Fruit fly (Drosophila melanogaster): ENCODE results near the gene CG4440.

The CG4440 gene

dm6 chr2L:16286360-16287005, 43.2 kb upstream of the CG4440 start (continued):
- TF ChIP-seq CG31365 (tag; optimal IDR thresholded peaks at IDR 0.05) (peak; percentile 53), ems (GFP tag; optimal IDR thresholded peaks at IDR 0.05) (peak; percentile 21), CG8924 (tag; optimal IDR thresholded peaks at IDR 0.05) (peak; percentile 87), Xbp1 (GFP tag; optimal IDR thresholded peaks at IDR 0.05) (peak; percentile 79), CG10267 (tag; optimal IDR thresholded peaks at IDR 0.05) (peak; percentile 68), crc (GFP tag; optimal IDR thresholded peaks at IDR 0.05) (peak; percentile 69), Pdp1 (GFP tag; optimal IDR thresholded peaks at IDR 0.05) (peak in 1 of 2 experiments; percentile 69), tio (GFP tag; optimal IDR thresholded peaks at IDR 0.05) (peak; percentile 68), al (GFP tag; IDR thresholded peaks at IDR 0.05) (no peak), pfk (GFP tag; optimal IDR thresholded peaks at IDR 0.05) (peak; percentile 97), bsh (GFP tag; optimal IDR thresholded peaks at IDR 0.05) (peak; percentile 31 to 82), CG12071 (GFP tag; optimal IDR thresholded peaks at IDR 0.05) (peak; percentile 78), CG8290 (GFP tag; optimal IDR thresholded peaks at IDR 0.05) (peak; percentile 48), CG8290 (tag; optimal IDR thresholded peaks at IDR 0.05) (peak in 1 of 2 experiments; percentile 72), Poxn (GFP tag; IDR thresholded peaks at IDR 0.05) (no peak), chinmo (GFP tag; IDR thresholded peaks at IDR 0.05; ENCODE audit: partially characterized antibody) (no peak), CG2875 (GFP tag; optimal IDR thresholded peaks at IDR 0.05) (peak; percentile 59), phol (tag; optimal IDR thresholded peaks at IDR 0.05) (peak; percentile 93), slou (GFP tag; optimal IDR thresholded peaks at IDR 0.05) (peak; percentile 32), CG42726 (GFP tag; IDR thresholded peaks at IDR 0.05; ENCODE audit: partially characterized antibody) (no peak), Nf-YA (GFP tag; IDR thresholded peaks at IDR 0.05) (no peak), ato (GFP tag; IDR thresholded peaks at IDR 0.05; ENCODE audit: partially characterized antibody) (no peak), aop (GFP tag; IDR thresholded peaks at IDR 0.05) (no peak), CG13624 (GFP tag; optimal IDR thresholded peaks at IDR 0.05) (peak; percentile 73)

- TF ChIP-seq ken (GFP tag; IDR thresholded peaks at IDR 0.05) (no peak), CG31441 (GFP tag; IDR thresholded peaks at IDR 0.05) (no peak), CG9876 (GFP tag; optimal IDR thresholded peaks at IDR 0.05) (no peak), D (optimal IDR thresholded peaks at IDR 0.05) (peak; percentile 17), D (GFP tag; optimal IDR thresholded peaks at IDR 0.05) (no peak), Hmx (GFP tag; optimal IDR thresholded peaks at IDR 0.05) (no peak), CG17829 (tag; optimal IDR thresholded peaks at IDR 0.05) (no peak), dmrt11E (tag; optimal IDR thresholded peaks at IDR 0.05) (no peak), p53 (GFP tag; optimal IDR thresholded peaks at IDR 0.05) (peak; percentile 99), CG7271 (tag; optimal IDR thresholded peaks at IDR 0.05) (no peak), Optix (GFP tag; IDR thresholded peaks at IDR 0.05) (no peak), CG8359 (GFP tag; optimal IDR thresholded peaks at IDR 0.05; ENCODE audit: borderline replicate concordance) (peak; percentile 32), vvl (GFP tag; IDR thresholded peaks at IDR 0.05) (no peak), Dp (GFP tag; optimal IDR thresholded peaks at IDR 0.05) (no peak), gt (GFP tag; IDR thresholded peaks at IDR 0.05) (no peak), CG17568 (GFP tag; optimal IDR thresholded peaks at IDR 0.05) (no peak), CG15269 (tag; optimal IDR thresholded peaks at IDR 0.05) (no peak), CG8478 (optimal IDR thresholded peaks at IDR 0.05) (peak; percentile 43), fd96Cb (tag; optimal IDR thresholded peaks at IDR 0.05) (no peak), CG17385 (GFP tag; optimal IDR thresholded peaks at IDR 0.05) (no peak), kni (GFP tag; optimal IDR thresholded peaks at IDR 0.05) (peak; percentile 61), toy (GFP tag; IDR thresholded peaks at IDR 0.05) (no peak), CG2712 (tag; optimal IDR thresholded peaks at IDR 0.05) (no peak), crp (GFP tag; optimal IDR thresholded peaks at IDR 0.05) (peak; percentile 61 to 82), Bdp1 (GFP tag; optimal IDR thresholded peaks at IDR 0.05) (no peak), CG31365 (tag; optimal IDR thresholded peaks at IDR 0.05) (no peak), Dip3 (GFP tag; optimal IDR thresholded peaks at IDR 0.05) (no peak)
Observed at dm6 chr2L:16287006-16287601, 42.6 kb upstream of the CG4440 start.
